Fruit fly (Drosophila melanogaster) whole organism, adult: ENCODE data around the gene dls.

Source experiments
- CG11617 ChIP-seq: fragments of 200-800 bp; sonication (Bioruptor generic); optimal IDR thresholded peaks from 2 replicates; lab custom pipeline; 2017; ENCODE audit warnings: mild to moderate bottlenecking, missing biosample characterization, missing genetic modification reagents, missing genetic modification characterization
- CG12768 ChIP-seq: fragments of 200-800 bp; sonication (Bioruptor generic); optimal IDR thresholded peaks from 2 replicates; lab custom pipeline; 2017; ENCODE audit warnings: missing biosample characterization, missing genetic modification characterization, mild to moderate bottlenecking, moderate library complexity, missing genetic modification reagents
- CG14711 ChIP-seq: fragments of 200-800 bp; sonication (Bioruptor generic); optimal IDR thresholded peaks from 2 replicates; lab custom pipeline; 2018; ENCODE audit warnings: missing biosample characterization, mild to moderate bottlenecking, missing genetic modification characterization, moderate library complexity
- CG1620 ChIP-seq: fragments of 200-800 bp; sonication (Bioruptor generic); optimal IDR thresholded peaks from 2 replicates; lab custom pipeline; 2016; ENCODE audit warnings: missing biosample characterization, missing genetic modification characterization
- CG33017 ChIP-seq: fragments of 200-800 bp; sonication (Bioruptor generic); optimal IDR thresholded peaks from 2 replicates; lab custom pipeline; 2018; ENCODE audit warnings: missing biosample characterization, mild to moderate bottlenecking, missing genetic modification characterization, moderate library complexity
- CG5204 ChIP-seq: fragments of 200-800 bp; sonication (Bioruptor generic); optimal IDR thresholded peaks from 2 replicates; lab custom pipeline; 2016; ENCODE audit warnings: missing biosample characterization, missing genetic modification characterization
- CG7045 ChIP-seq: fragments of 200-800 bp; sonication (Bioruptor generic); optimal IDR thresholded peaks from 2 replicates; lab custom pipeline; 2017; ENCODE audit warnings: missing biosample characterization, mild to moderate bottlenecking, missing genetic modification characterization
- CG7101 ChIP-seq: fragments of 200-800 bp; sonication (Bioruptor generic); optimal IDR thresholded peaks from 2 replicates; lab custom pipeline; 2018; ENCODE audit warnings: missing biosample characterization, mild to moderate bottlenecking, missing genetic modification characterization, moderate library complexity
- Clk ChIP-seq: fragments of 200-800 bp; sonication (Bioruptor generic); optimal IDR thresholded peaks from 2 replicates; lab custom pipeline; 2017; ENCODE audit warnings: missing biosample characterization, missing genetic modification characterization
- Crg-1 ChIP-seq: fragments of 200-800 bp; sonication (Bioruptor generic); optimal IDR thresholded peaks from 2 replicates; lab custom pipeline; 2016; ENCODE audit warnings: missing biosample characterization, missing genetic modification characterization
- Hr96 ChIP-seq: fragments of 200-800 bp; sonication (Bioruptor generic); optimal IDR thresholded peaks from 2 replicates; lab custom pipeline; 2016; ENCODE audit warnings: missing biosample characterization, missing genetic modification characterization
- Mnt ChIP-seq: fragments of 200-800 bp; sonication (Bioruptor generic); optimal IDR thresholded peaks from 2 replicates; lab custom pipeline; 2016; ENCODE audit warnings: missing biosample characterization, mild to moderate bottlenecking, missing genetic modification characterization
- bab1 ChIP-seq: fragments of 200-800 bp; sonication (Bioruptor generic); optimal IDR thresholded peaks from 3 replicates; lab custom pipeline; 2019; ENCODE audit warnings: missing biosample characterization, mild to moderate bottlenecking, missing genetic modification characterization, moderate library complexity
- cic ChIP-seq: fragments of 200-800 bp; sonication (Bioruptor generic); optimal IDR thresholded peaks from 2 replicates; lab custom pipeline; 2017; ENCODE audit warnings: missing biosample characterization, mild to moderate bottlenecking, missing genetic modification characterization, moderate library complexity
- cnc ChIP-seq, 2 experiments: fragments of >200 bp; optimal IDR thresholded peaks; 2 replicates each; lab custom pipeline; 2017
- kay ChIP-seq: fragments of 200-800 bp; sonication (Bioruptor generic); peaks from one replicate; lab custom pipeline; 2016; ENCODE audit warnings: missing biosample characterization, missing genetic modification characterization, borderline replicate concordance
- ovo ChIP-seq: fragments of 200-800 bp; sonication (Bioruptor generic); optimal IDR thresholded peaks from 2 replicates; lab custom pipeline; 2016; ENCODE audit warnings: missing biosample characterization, missing genetic modification characterization
- pad ChIP-seq: fragments of 200-800 bp; sonication (Bioruptor generic); optimal IDR thresholded peaks from 3 replicates; lab custom pipeline; 2017; ENCODE audit warnings: missing biosample characterization, missing genetic modification characterization, mild to moderate bottlenecking, moderate library complexity, missing genetic modification reagents
- tj ChIP-seq: fragments of 200-800 bp; sonication (Bioruptor generic); optimal IDR thresholded peaks from 3 replicates; lab custom pipeline; 2017; ENCODE audit warnings: missing biosample characterization, mild to moderate bottlenecking, missing genetic modification characterization, moderate library complexity
- toe ChIP-seq: fragments of 200-800 bp; sonication (Bioruptor generic); optimal IDR thresholded peaks from 2 replicates; lab custom pipeline; 2016; ENCODE audit warnings: missing biosample characterization, missing genetic modification characterization

Gene dls

dm6 chr3L:16211156-16211935, 10.2 kb downstream of the dls start:
- no peak for TF ChIP-seq CG11617
- TF ChIP-seq cic (GFP tag; lab: Kevin White, UChicago), result no peak
- TF ChIP-seq cnc (optimal IDR thresholded peaks at IDR 0.05; lab: Kevin White, UChicago), result no peak
- no peak for TF ChIP-seq CG5204
- TF ChIP-seq Crg-1 (GFP tag; lab: Kevin White, UChicago), result no peak
- TF ChIP-seq CG7101 (tag; lab: Kevin White, UChicago), result no peak
- no peak for TF ChIP-seq CG12768 (GFP tag; lab: Kevin White, UChicago)
- TF ChIP-seq pad (GFP tag; lab: Kevin White, UChicago), result no peak
- TF ChIP-seq tj (GFP tag; lab: Kevin White, UChicago), result no peak
- TF ChIP-seq Clk, result no peak
- TF ChIP-seq CG14711, result no peak
- TF ChIP-seq ovo (GFP tag; lab: Kevin White, UChicago), result no peak
- no peak for TF ChIP-seq CG33017 (tag; lab: Kevin White, UChicago)
- TF ChIP-seq Hr96 (GFP tag; lab: Kevin White, UChicago), result no peak

dm6 chr3L:16211936-16212287, 10.8 kb downstream of the dls start:
- no peak for TF ChIP-seq tj (GFP tag; lab: Kevin White, UChicago)
- TF ChIP-seq CG14711, result no peak
- no peak for TF ChIP-seq bab1 (GFP tag; lab: Kevin White, UChicago)
- TF ChIP-seq Clk, result no peak
- no peak for TF ChIP-seq CG7045
- TF ChIP-seq Hr96 (GFP tag; lab: Kevin White, UChicago), result no peak

- no peak for TF ChIP-seq CG7045
- no peak for TF ChIP-seq Mnt (GFP tag; lab: Kevin White, UChicago)
Observed at dm6 chr3L:16213201-16213600, 12.1 kb downstream of the dls start.

- TF ChIP-seq CG1620 (GFP tag; lab: Kevin White, UChicago) (no peak), CG5204 (no peak), pad (GFP tag; lab: Kevin White, UChicago) (no peak), toe (GFP tag; lab: Kevin White, UChicago) (no peak), Hr96 (GFP tag; lab: Kevin White, UChicago) (no peak), CG14711 (no peak), Clk (no peak), Mnt (GFP tag; lab: Kevin White, UChicago) (no peak), ovo (GFP tag; lab: Kevin White, UChicago) (no peak), kay (GFP tag; lab: Kevin White, UChicago) (no peak), bab1 (GFP tag; lab: Kevin White, UChicago) (no peak), CG7045 (no peak), cic (GFP tag; lab: Kevin White, UChicago) (no peak), tj (GFP tag; lab: Kevin White, UChicago) (no peak), CG7101 (tag; lab: Kevin White, UChicago) (no peak), CG33017 (tag; lab: Kevin White, UChicago) (no peak), CG12768 (GFP tag; lab: Kevin White, UChicago) (no peak)
Observed at dm6 chr3L:16214533-16215207, 13.5 kb downstream of the dls start.

dm6 chr3L:16215411-16215810, 14.3 kb downstream of the dls start:
- no peak for TF ChIP-seq CG7101 (tag; lab: Kevin White, UChicago)
- TF ChIP-seq CG5204, result no peak
- TF ChIP-seq Crg-1 (GFP tag; lab: Kevin White, UChicago), result no peak
- TF ChIP-seq toe (GFP tag; lab: Kevin White, UChicago), result no peak
- no peak for TF ChIP-seq cic (GFP tag; lab: Kevin White, UChicago)
- no peak for TF ChIP-seq cnc (optimal IDR thresholded peaks at IDR 0.05; lab: Kevin White, UChicago)

dm6 chr3L:16215816-16216215, 14.7 kb downstream of the dls start:
- TF ChIP-seq CG7045 (no peak), ovo (GFP tag; lab: Kevin White, UChicago) (no peak), Hr96 (GFP tag; lab: Kevin White, UChicago) (no peak), CG14711 (no peak), CG33017 (tag; lab: Kevin White, UChicago) (no peak), CG11617 (no peak), CG1620 (GFP tag; lab: Kevin White, UChicago) (no peak), CG12768 (GFP tag; lab: Kevin White, UChicago) (no peak), cic (GFP tag; lab: Kevin White, UChicago) (no peak), Mnt (GFP tag; lab: Kevin White, UChicago) (no peak), toe (GFP tag; lab: Kevin White, UChicago) (no peak), tj (GFP tag; lab: Kevin White, UChicago) (no peak)

dm6 chr3L:16217203-16217602, 16.1 kb downstream of the dls start, which contains the start of gene CG13073:
CG13073 (minus strand) TSS chr3L:16217303.
- TF ChIP-seq CG1620 (GFP tag; lab: Kevin White, UChicago) (no peak), CG11617 (no peak)
